Worm (Caenorhabditis elegans): ENCODE data around the gene nlp-101.

- TF ChIP-seq W03F9.2 (tag; optimal IDR thresholded peaks at IDR 0.05) (no peak), him-1 (tag; optimal IDR thresholded peaks at IDR 0.05) (no peak), dao-5 (tag; optimal IDR thresholded peaks at IDR 0.05) (no peak)
Observed at ce11 chrX:7867307-7867706, 28.6 kb downstream of the nlp-101 start.
